Worm (Caenorhabditis elegans) whole organism, L4 larva: ENCODE measurements around the gene C46C2.2.

ENCODE experiments used
- R02D3.7 ChIP-seq: fragments of 150-350 bp; sonication (generic microtip); optimal IDR thresholded peaks from 3 replicates; lab custom pipeline; 2014; ENCODE audit warnings: missing biosample characterization, missing genetic modification characterization
- lin-13 ChIP-seq: fragments of 150-350 bp; optimal IDR thresholded peaks from 2 replicates; lab custom pipeline; 2014; ENCODE audit warnings: missing biosample characterization, missing genetic modification reagents, missing genetic modification characterization
- lsy-2 ChIP-seq, 2 experiments: fragments of 150-350 bp in 1 of 2; sonication (generic microtip) in 1 of 2; optimal IDR thresholded peaks; 2 replicates each; lab custom pipeline; 2014 to 2017; ENCODE audit warnings: missing biosample characterization in 2 of 2, missing genetic modification characterization in 2 of 2
- mdt-29 ChIP-seq: fragments of 200-800 bp; sonication (Bioruptor generic); IDR thresholded peaks from 2 replicates; pipeline ENCODE4 v1.3.6; 2022; ENCODE audit warnings: missing genetic modification reagents, missing genetic modification characterization, missing compliant biosample characterization
- mep-1 ChIP-seq: fragments of 150-350 bp; sonication (generic microtip); optimal IDR thresholded peaks from 3 replicates; lab custom pipeline; 2014; ENCODE audit warnings: missing biosample characterization, missing genetic modification characterization
- nhr-25 ChIP-seq: sonication (generic microtip); optimal IDR thresholded peaks from 2 replicates; lab custom pipeline; 2017; ENCODE audit warnings: missing genetic modification characterization, mild to moderate bottlenecking, missing compliant biosample characterization, antibody characterized with exemption, moderate library complexity, borderline replicate concordance; ENCODE audit not compliant: insufficient read depth
- pha-4 ChIP-seq, 2 experiments: fragments of 150-350 bp in 1 of 2; fragments of 200-800 bp in 1 of 2; sonication (Bioruptor generic) in 1 of 2; IDR thresholded peaks in 1 of 2; optimal IDR thresholded peaks in 1 of 2; 2 replicates each; pipeline versions ENCODE4 v1.3.6 to Lab custom; 2014 to 2022; ENCODE audit warnings: missing genetic modification characterization in 2 of 2, missing genetic modification reagents in 2 of 2, missing biosample characterization in 1 of 2, missing compliant biosample characterization in 1 of 2
- skn-1 ChIP-seq: fragments of 150-350 bp; optimal IDR thresholded peaks from 2 replicates; lab custom pipeline; 2014; ENCODE audit warnings: missing biosample characterization, missing genetic modification characterization
- tag-97 ChIP-seq: fragments of 200-800 bp; sonication (Bioruptor generic); IDR thresholded peaks from 2 replicates; pipeline ENCODE4 v1.3.6; 2022; ENCODE audit warnings: missing genetic modification characterization, missing compliant biosample characterization
- unc-130 ChIP-seq: sonication (generic microtip); optimal IDR thresholded peaks from 2 replicates; lab custom pipeline; 2016; ENCODE audit warnings: missing genetic modification reagents, missing genetic modification characterization, missing compliant biosample characterization
- unc-39 ChIP-seq: sonication (generic microtip); optimal IDR thresholded peaks from 2 replicates; lab custom pipeline; 2017; ENCODE audit warnings: missing biosample characterization, missing genetic modification characterization
- zip-11 ChIP-seq: fragments of 200-800 bp; sonication (Bioruptor generic); IDR thresholded peaks from 2 replicates; pipeline ENCODE4 v1.3.6; 2022; ENCODE audit warnings: missing genetic modification characterization, missing compliant biosample characterization
- zip-2 ChIP-seq: fragments of 150-350 bp; optimal IDR thresholded peaks from 2 replicates; lab custom pipeline; 2014; ENCODE audit warnings: missing biosample characterization, missing genetic modification characterization

DNA sequence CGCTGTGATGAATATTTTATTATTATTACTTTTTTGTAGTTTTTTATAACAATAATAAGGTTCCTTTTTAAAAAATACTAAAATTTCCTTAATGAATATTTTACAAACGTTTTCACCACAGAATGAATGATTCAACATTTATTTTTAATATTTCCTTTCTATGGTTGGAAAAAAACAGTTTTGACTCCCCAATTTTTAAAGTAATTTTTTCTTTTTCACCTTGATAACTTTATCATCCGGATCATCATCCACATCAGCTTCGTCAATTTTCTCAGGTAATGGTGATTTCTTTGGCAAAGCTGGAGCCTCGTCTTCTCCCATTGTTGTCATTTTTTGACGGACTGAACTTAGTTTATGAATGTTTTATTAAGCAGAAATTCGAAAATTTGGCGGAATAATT lies 26.1 kb downstream of the C46C2.2 start, which contains the start of gene rab-28:
- TF ChIP-seq mdt-29 (GFP tag; lab: Robert Waterston, UW) (no peak), R02D3.7 (tag; lab: Kevin White, UChicago) (no peak), unc-130 (GFP tag; lab: Kevin White, UChicago) (no peak), nhr-25 (no peak), skn-1 (tag; lab: Kevin White, UChicago) (no peak), mep-1 (tag; lab: Kevin White, UChicago) (no peak), tag-97 (GFP tag; lab: Robert Waterston, UW) (no peak), lsy-2 (tag; optimal IDR thresholded peaks at IDR 0.05; lab: Kevin White, UChicago) (no peak), pha-4 (GFP tag; IDR thresholded peaks at IDR 0.05; lab: Robert Waterston, UW) (no peak), pha-4 (tag; optimal IDR thresholded peaks at IDR 0.05; lab: Kevin White, UChicago) (no peak), zip-11 (GFP tag; lab: Robert Waterston, UW) (no peak), zip-2 (no peak), unc-39 (tag; lab: Kevin White, UChicago) (no peak), lin-13 (no peak)
